Worm (Caenorhabditis elegans) whole organism, L3 larva: ENCODE results near the gene R05D3.12.
"Not testable (repeated sequence)": the region's sequence is repeated elsewhere in the genome, so short reads cannot be mapped to it uniquely, and the experiment has no call there.

Source experiments
- R02D3.7 ChIP-seq: fragments of 150-350 bp; optimal IDR thresholded peaks from 2 replicates; lab custom pipeline; 2014; ENCODE audit warnings: missing biosample characterization, missing genetic modification characterization
- ama-1 ChIP-seq: fragments of 150-350 bp; optimal IDR thresholded peaks from 2 replicates; lab custom pipeline; 2018
- ceh-82 ChIP-seq: fragments of 150-350 bp; optimal IDR thresholded peaks from 2 replicates; lab custom pipeline; 2014; ENCODE audit warnings: missing biosample characterization, missing genetic modification characterization
- egl-27 ChIP-seq: sonication (generic microtip); optimal IDR thresholded peaks from 4 replicates; lab custom pipeline; 2017; ENCODE audit warnings: missing biosample characterization, missing genetic modification reagents, missing genetic modification characterization
- elt-1 ChIP-seq: fragments of 150-350 bp; optimal IDR thresholded peaks from 2 replicates; lab custom pipeline; 2014; ENCODE audit warnings: missing biosample characterization, missing genetic modification characterization
- fkh-10 ChIP-seq: sonication (generic microtip); optimal IDR thresholded peaks from 2 replicates; lab custom pipeline; 2017; ENCODE audit warnings: missing biosample characterization, missing genetic modification reagents, missing genetic modification characterization
- fos-1 ChIP-seq: fragments of 150-350 bp; optimal IDR thresholded peaks from 2 replicates; lab custom pipeline; 2014; ENCODE audit warnings: missing biosample characterization, missing genetic modification characterization
- nhr-25 ChIP-seq: sonication (generic microtip); optimal IDR thresholded peaks from 2 replicates; lab custom pipeline; 2017; ENCODE audit warnings: missing biosample characterization, missing genetic modification characterization
- nhr-76 ChIP-seq: fragments of 150-350 bp; sonication (generic microtip); optimal IDR thresholded peaks from 5 replicates; lab custom pipeline; 2014; ENCODE audit warnings: missing biosample characterization, missing genetic modification characterization
- nhr-77 ChIP-seq: fragments of 150-350 bp; optimal IDR thresholded peaks from 2 replicates; lab custom pipeline; 2014; ENCODE audit warnings: missing biosample characterization, missing genetic modification characterization
- pha-4 ChIP-seq: fragments of 150-350 bp; optimal IDR thresholded peaks from 2 replicates; lab custom pipeline; 2014; ENCODE audit warnings: missing biosample characterization, missing genetic modification reagents, missing genetic modification characterization
- snpc-4 ChIP-seq: fragments of 150-350 bp; optimal IDR thresholded peaks from 2 replicates; lab custom pipeline; 2014; ENCODE audit warnings: missing biosample characterization, missing genetic modification characterization
- unc-62 ChIP-seq: fragments of 150-350 bp; sonication (generic microtip); optimal IDR thresholded peaks from 4 replicates; lab custom pipeline; 2014; ENCODE audit warnings: missing biosample characterization, missing genetic modification reagents, missing genetic modification characterization
- ztf-11 ChIP-seq: fragments of 150-350 bp; optimal IDR thresholded peaks from 2 replicates; lab custom pipeline; 2014; ENCODE audit warnings: missing biosample characterization, missing genetic modification characterization

ce11 chrIII:8344283-8344682, 36.5 kb upstream of the R05D3.12 start, which contains the start of gene ZC262.7:
- TF ChIP-seq elt-1 (tag; lab: Kevin White, UChicago); nhr-77 (tag; lab: Kevin White, UChicago); ztf-11 (tag; lab: Kevin White, UChicago); ceh-82; snpc-4; R02D3.7 (tag; lab: Kevin White, UChicago); unc-62 (GFP tag; lab: Kevin White, UChicago); egl-27 (tag; lab: Kevin White, UChicago); fkh-10 (GFP tag; lab: Kevin White, UChicago); nhr-76 (tag; lab: Kevin White, UChicago); ama-1 (lab: Kevin White, UChicago); fos-1 (tag; lab: Kevin White, UChicago); pha-4 (tag; lab: Kevin White, UChicago); nhr-25 (tag; lab: Kevin White, UChicago): not testable (repeated sequence)
